Fruit fly (Drosophila melanogaster): Measurements from ENCODE around the gene CG32099.

DNA sequence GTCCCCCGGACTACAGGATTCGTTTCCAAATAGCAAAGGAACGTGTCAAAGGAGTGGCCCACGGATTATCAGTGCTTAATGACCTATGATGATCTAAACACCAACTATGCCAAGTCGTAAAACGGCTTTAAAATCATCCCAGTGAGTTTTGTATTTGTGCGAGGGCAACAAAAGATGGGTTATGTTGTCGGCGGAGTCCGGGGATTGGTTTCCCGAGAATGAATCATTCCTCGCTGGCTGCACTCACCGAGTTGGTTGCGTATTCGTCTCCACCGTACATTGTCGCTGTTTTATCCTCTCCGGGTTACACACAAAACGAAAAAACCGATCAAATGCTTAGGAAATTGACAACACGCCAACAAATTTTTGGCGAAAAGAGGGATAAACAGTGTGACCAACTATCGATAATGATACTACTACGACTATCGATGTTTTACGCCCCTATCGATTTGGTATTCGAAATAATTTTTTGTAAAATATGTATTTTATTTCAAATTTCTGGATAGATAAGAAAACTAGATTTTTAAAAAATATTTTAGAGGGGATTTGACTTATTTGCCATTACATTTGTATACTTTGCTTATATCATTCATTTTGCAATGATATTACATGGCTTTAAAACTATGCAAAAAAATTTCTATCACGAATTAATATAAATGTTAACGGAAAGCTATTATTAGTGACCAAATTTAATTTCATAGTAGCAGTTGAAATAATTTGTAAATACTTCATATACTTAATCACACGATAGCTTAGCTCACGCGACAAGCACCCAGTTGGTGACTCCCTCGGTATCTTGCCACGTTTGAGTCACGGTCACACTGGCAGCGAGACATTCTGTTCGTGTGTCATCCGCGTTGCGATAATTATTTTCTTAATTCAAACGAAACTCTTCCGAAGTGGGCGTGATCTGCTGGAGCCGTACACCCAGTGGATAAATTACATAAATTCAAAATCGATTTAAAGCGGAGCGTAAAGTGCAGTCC, 3.1 kb upstream of the CG32099 start, which contains the start of the genes eIF3l and Nrx-IV:
- no peak for TF ChIP-seq CG8478 (optimal IDR thresholded peaks at IDR 0.05)
- TF ChIP-seq CTCF (optimal IDR thresholded peaks at IDR 0.05) = no peak

Measured in S2 (cell line).